Fruit fly (Drosophila melanogaster): ENCODE data around the gene Ten-a.
"Not testable (repeated sequence)": the region's sequence is repeated elsewhere in the genome, so short reads cannot be mapped to it uniquely, and the experiment has no call there.

Gene Ten-a

DNA sequence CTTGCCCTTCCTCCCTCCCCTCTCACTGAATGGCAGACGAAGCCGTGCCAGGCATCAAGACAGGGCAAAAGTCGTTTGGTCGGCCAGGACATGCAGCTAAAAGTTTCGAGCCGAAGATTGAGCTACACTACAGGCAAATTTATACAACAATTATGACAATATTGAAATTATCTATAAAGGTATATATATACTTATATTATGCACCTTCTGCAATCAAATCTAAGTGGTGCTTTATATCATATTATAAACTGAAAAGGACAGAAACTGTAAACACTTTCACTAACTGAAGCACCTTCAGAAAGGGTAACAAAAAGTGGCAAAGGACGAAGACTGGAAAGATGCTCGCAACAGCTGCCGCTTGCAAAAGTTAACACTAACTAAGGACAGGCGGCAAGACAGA is 32.7 kb downstream of the Ten-a start:
- TF ChIP-seq CG17801 (GFP tag; optimal IDR thresholded peaks at IDR 0.05; ENCODE audit: partially characterized antibody), result no peak

DNA sequence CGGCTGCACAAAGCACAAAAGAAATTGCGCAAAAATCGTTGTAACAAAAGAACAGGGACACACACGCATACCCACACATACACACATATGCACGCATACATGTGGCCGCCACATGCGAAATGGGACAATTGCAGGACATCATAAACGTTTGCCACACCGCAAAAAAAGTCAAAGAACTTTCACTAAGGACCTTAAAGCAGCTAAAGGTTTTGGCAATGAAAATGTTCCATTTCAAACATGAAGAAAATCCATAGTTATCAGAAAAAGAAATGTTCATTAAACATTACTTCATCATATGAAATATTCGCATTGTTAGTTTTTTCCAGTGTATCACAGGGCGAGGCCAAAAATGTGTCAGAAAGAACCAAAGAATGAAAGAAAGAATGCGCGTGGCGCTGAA is 38.7 kb downstream of the Ten-a start:
- no peak for TF ChIP-seq CG17801 (GFP tag; optimal IDR thresholded peaks at IDR 0.05; ENCODE audit: partially characterized antibody)

dm6 chrX:12084406-12084805 is 40.9 kb downstream of the Ten-a start:
- TF ChIP-seq CG17801 (GFP tag; optimal IDR thresholded peaks at IDR 0.05; ENCODE audit: partially characterized antibody), result no peak

dm6 chrX:12085694-12086093 is 42.2 kb downstream of the Ten-a start:
- TF ChIP-seq CG17801 (GFP tag; optimal IDR thresholded peaks at IDR 0.05; ENCODE audit: partially characterized antibody), result no peak

DNA sequence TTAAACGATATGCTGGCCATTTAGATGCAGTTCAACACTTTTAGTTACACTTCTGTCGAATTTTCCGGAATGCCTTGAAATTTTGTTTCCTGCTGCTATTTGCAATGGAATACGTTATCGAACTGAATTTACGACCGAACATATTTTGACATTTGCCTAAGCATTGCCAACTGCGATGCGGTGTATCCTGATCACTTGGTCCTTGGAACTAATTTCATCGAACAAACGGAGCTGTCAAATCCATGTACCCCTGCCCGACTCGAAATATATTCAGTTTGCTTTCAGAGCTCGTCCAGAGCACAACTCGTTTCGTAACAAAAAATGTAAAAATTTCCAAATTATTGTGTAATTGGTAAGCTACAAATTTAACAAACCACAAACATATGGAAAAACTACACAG is 43.4 kb downstream of the Ten-a start, which contains the start of gene CG15734:
Gene CG15734, minus strand, starts transcription at position 101 of the 400 bp plus-strand sequence.
- TF ChIP-seq CG17801 (GFP tag; optimal IDR thresholded peaks at IDR 0.05; ENCODE audit: partially characterized antibody), result not testable (repeated sequence)

dm6 chrX:12090195-12090784 is 46.8 kb downstream of the Ten-a start:
- no peak for TF ChIP-seq CG17801 (GFP tag; optimal IDR thresholded peaks at IDR 0.05; ENCODE audit: partially characterized antibody)

DNA sequence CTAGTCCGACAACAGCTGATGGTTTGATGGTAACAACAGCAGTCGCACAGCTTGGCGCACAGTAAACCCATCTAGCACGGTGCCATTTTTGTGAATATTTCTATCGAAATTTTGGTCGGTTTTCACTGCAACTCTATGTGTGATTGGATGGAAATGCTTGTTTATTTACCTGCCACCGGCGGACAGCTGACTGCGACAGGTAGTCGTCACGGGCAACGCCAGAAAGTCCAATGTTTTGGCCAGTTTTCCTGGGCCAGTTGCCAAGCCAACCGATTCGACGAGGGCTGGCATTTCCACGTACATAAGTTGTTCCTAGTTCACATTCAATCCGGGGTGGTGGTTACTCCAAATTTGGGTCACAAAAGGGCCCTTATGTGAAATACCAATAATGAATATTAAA is 60.2 kb downstream of the Ten-a start, which contains the start of gene CG11356:
Gene CG11356, minus strand, starts transcription at position 101 of the 400 bp plus-strand sequence.
- no peak for TF ChIP-seq CG17801 (GFP tag; optimal IDR thresholded peaks at IDR 0.05; ENCODE audit: partially characterized antibody)

dm6 chrX:12104219-12104618 is 60.7 kb downstream of the Ten-a start:
- no peak for TF ChIP-seq CG17801 (GFP tag; optimal IDR thresholded peaks at IDR 0.05; ENCODE audit: partially characterized antibody)

DNA sequence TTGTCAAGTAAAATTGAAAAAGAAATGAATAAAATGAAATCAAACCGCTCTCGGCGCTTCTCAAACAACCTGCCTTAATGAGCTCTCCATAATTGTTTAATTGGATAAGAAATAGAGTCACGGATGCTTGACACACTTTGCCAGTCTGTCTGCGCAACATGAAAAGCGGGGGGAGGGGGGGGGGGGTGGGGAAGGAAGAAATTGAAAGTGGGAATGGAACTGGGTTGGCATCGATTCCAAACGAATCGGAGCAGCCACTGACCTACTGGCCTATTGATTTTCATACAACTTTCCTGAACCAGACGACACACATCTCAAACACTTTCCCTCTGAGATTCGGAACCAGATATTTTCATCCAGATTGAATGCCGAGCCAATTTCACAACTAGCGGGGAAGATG is 63.4 kb downstream of the Ten-a start, which contains the start of gene CG2750:
Gene CG2750, plus strand, starts transcription at position 301 of the 400 bp plus-strand sequence.
- TF ChIP-seq CG17801 (GFP tag; optimal IDR thresholded peaks at IDR 0.05; ENCODE audit: partially characterized antibody), result no peak

dm6 chrX:12119349-12119748 is 75.9 kb downstream of the Ten-a start:
- TF ChIP-seq CG17801 (GFP tag; optimal IDR thresholded peaks at IDR 0.05; ENCODE audit: partially characterized antibody), result no peak

DNA sequence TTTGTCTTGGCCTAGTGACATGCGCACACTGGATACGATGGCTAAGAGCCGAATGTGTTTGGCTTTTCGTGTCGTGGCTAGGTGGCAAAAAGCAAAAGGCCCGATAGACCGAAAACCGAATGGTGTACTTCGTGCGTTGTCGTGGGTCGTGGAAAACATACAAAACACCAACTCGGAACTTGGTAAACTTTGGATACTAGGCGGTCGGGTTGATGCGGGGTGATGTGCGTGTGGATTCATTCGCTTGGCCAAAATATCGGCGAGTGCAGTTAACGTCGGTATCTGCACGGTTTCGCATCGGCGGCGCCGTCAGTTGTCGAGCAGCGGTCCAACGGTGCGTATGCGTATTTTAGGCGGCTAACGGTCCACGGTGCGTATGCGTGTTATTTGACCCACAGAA is 84.5 kb downstream of the Ten-a start:
- TF ChIP-seq CG17801 (GFP tag; optimal IDR thresholded peaks at IDR 0.05; ENCODE audit: partially characterized antibody), result no peak

dm6 chrX:12178526-12178925 is 135.0 kb downstream of the Ten-a start, which contains the start of gene CG1924:
Gene CG1924 (minus strand): TSS chrX:12178626.
- no peak for TF ChIP-seq CG17801 (GFP tag; optimal IDR thresholded peaks at IDR 0.05; ENCODE audit: partially characterized antibody)

- no peak for TF ChIP-seq CG17801 (GFP tag; optimal IDR thresholded peaks at IDR 0.05; ENCODE audit: partially characterized antibody)
These were observed 158.6 kb downstream of the Ten-a start for dm6 chrX:12201905-12202623.

DNA sequence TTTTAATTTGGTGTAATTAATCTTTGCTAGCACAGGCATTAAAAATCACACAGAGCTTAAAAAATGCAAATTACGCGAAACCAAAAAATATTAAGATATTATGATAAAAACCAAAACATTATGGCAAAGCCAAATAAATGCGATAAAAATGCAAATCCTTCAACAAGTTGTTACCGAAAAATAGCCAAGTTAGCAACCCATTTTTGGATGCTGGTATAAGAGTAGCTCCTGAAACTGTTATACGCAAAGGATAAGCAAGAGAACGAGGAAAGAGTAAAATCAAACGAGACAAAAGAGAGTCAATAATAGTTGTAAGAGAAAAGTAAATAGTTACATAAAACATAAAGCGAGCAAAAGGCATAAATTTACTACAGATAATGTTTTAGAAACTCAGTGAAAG is 159.3 kb downstream of the Ten-a start:
- no peak for TF ChIP-seq CG17801 (GFP tag; optimal IDR thresholded peaks at IDR 0.05; ENCODE audit: partially characterized antibody)

dm6 chrX:12203555-12203955 is 160.1 kb downstream of the Ten-a start:
- no peak for TF ChIP-seq CG17801 (GFP tag; optimal IDR thresholded peaks at IDR 0.05; ENCODE audit: partially characterized antibody)

DNA sequence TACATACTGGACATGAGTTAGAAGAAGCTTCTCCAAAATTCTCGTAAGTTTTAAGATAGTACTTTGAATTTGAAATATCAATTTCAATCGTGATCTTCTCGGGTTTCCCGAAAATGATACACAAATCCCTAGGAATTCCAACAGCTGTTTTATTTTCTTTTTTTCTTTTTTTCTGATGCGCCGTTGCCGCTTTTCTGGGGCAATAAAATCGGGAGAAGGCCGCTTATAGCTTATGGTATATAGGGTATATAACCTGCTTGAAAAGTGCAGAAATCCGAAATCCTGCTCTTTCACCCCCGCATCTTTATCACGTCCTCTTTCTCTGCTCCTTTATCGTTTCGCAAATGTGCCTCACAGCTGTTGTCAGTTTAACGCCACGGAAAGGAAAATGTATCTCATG is 162.7 kb downstream of the Ten-a start:
- no peak for TF ChIP-seq CG17801 (GFP tag; optimal IDR thresholded peaks at IDR 0.05; ENCODE audit: partially characterized antibody)

All from ovary, adult (tissue).